Worm (Caenorhabditis elegans) whole organism, L2 larva: Measurements from ENCODE around the gene B0361.14.

Source experiments
- C34F6.9 ChIP-seq: fragments of 150-350 bp; optimal IDR thresholded peaks from 2 replicates; lab custom pipeline; 2014; ENCODE audit warnings: missing biosample characterization, missing genetic modification characterization
- R02D3.7 ChIP-seq: fragments of 150-350 bp; optimal IDR thresholded peaks from 2 replicates; lab custom pipeline; 2014; ENCODE audit warnings: missing biosample characterization, missing genetic modification characterization
- alr-1 ChIP-seq: fragments of 150-350 bp; optimal IDR thresholded peaks from 2 replicates; lab custom pipeline; 2014; ENCODE audit warnings: missing biosample characterization, missing genetic modification characterization
- ama-1 ChIP-seq: fragments of 150-350 bp; optimal IDR thresholded peaks from 2 replicates; lab custom pipeline; 2018; ENCODE audit warnings: inconsistent platforms
- ceh-82 ChIP-seq: fragments of 150-350 bp; optimal IDR thresholded peaks from 2 replicates; lab custom pipeline; 2014; ENCODE audit warnings: missing biosample characterization, missing genetic modification characterization
- crh-2 ChIP-seq: sonication (generic microtip); optimal IDR thresholded peaks from 2 replicates; lab custom pipeline; 2017; ENCODE audit warnings: missing biosample characterization, missing genetic modification characterization
- egl-27 ChIP-seq: sonication (generic microtip); optimal IDR thresholded peaks from 3 replicates; lab custom pipeline; 2017; ENCODE audit warnings: missing biosample characterization, missing genetic modification reagents, missing genetic modification characterization
- elt-3 ChIP-seq: sonication (generic microtip); optimal IDR thresholded peaks from 2 replicates; lab custom pipeline; 2017; ENCODE audit warnings: missing biosample characterization, missing genetic modification characterization
- gmeb-1 ChIP-seq: fragments of 150-350 bp; optimal IDR thresholded peaks from 2 replicates; lab custom pipeline; 2014; ENCODE audit warnings: missing biosample characterization, missing genetic modification characterization
- lin-13 ChIP-seq: fragments of 150-350 bp; optimal IDR thresholded peaks from 2 replicates; lab custom pipeline; 2014; ENCODE audit warnings: missing biosample characterization, missing genetic modification reagents, missing genetic modification characterization
- lin-39 ChIP-seq: fragments of 150-350 bp; optimal IDR thresholded peaks from 2 replicates; lab custom pipeline; 2014; ENCODE audit warnings: missing biosample characterization, missing genetic modification reagents, missing genetic modification characterization
- lsy-2 ChIP-seq, 2 experiments: fragments of 150-350 bp in 1 of 2; sonication (generic microtip) in 1 of 2; optimal IDR thresholded peaks; 2 replicates each; lab custom pipeline; 2014 to 2017; ENCODE audit warnings: missing biosample characterization in 2 of 2, missing genetic modification characterization in 2 of 2
- mab-5 ChIP-seq: fragments of 150-350 bp; optimal IDR thresholded peaks from 2 replicates; lab custom pipeline; 2014; ENCODE audit warnings: missing biosample characterization, missing genetic modification characterization
- mbf-1 ChIP-seq: sonication (generic microtip); optimal IDR thresholded peaks from 2 replicates; lab custom pipeline; 2017; ENCODE audit warnings: missing biosample characterization, missing genetic modification characterization
- mdl-1 ChIP-seq, 2 experiments: fragments of 150-350 bp in 1 of 2; sonication (generic microtip) in 1 of 2; optimal IDR thresholded peaks; 2 replicates each; lab custom pipeline; 2017; ENCODE audit warnings: missing biosample characterization in 2 of 2, missing genetic modification characterization in 2 of 2
- nhr-11 ChIP-seq: fragments of 150-350 bp; optimal IDR thresholded peaks from 2 replicates; lab custom pipeline; 2014; ENCODE audit warnings: missing biosample characterization, missing genetic modification characterization
- nhr-12 ChIP-seq: fragments of 150-350 bp; optimal IDR thresholded peaks from 2 replicates; lab custom pipeline; 2014; ENCODE audit warnings: missing biosample characterization, missing genetic modification characterization
- nhr-129 ChIP-seq: fragments of 150-350 bp; optimal IDR thresholded peaks from 2 replicates; lab custom pipeline; 2014; ENCODE audit warnings: missing biosample characterization, missing genetic modification characterization
- nhr-21 ChIP-seq: fragments of 150-350 bp; optimal IDR thresholded peaks from 2 replicates; lab custom pipeline; 2014; ENCODE audit warnings: missing biosample characterization, missing genetic modification characterization
- nhr-23 ChIP-seq: fragments of 150-350 bp; optimal IDR thresholded peaks from 2 replicates; lab custom pipeline; 2014; ENCODE audit warnings: missing biosample characterization, missing genetic modification reagents, missing genetic modification characterization
- nhr-25 ChIP-seq: fragments of 150-350 bp; sonication (generic microtip); optimal IDR thresholded peaks from 3 replicates; lab custom pipeline; 2014; ENCODE audit warnings: missing biosample characterization, missing genetic modification characterization
- nhr-77 ChIP-seq: fragments of 150-350 bp; optimal IDR thresholded peaks from 2 replicates; lab custom pipeline; 2014; ENCODE audit warnings: missing biosample characterization, missing genetic modification characterization
- peb-1 ChIP-seq: fragments of 150-350 bp; optimal IDR thresholded peaks from 2 replicates; lab custom pipeline; 2014; ENCODE audit warnings: missing biosample characterization, missing genetic modification characterization
- sem-4 ChIP-seq: fragments of 150-350 bp; optimal IDR thresholded peaks from 2 replicates; lab custom pipeline; 2014; ENCODE audit warnings: missing biosample characterization, missing genetic modification reagents, missing genetic modification characterization
- sma-9 ChIP-seq, 2 experiments: fragments of 150-350 bp in 1 of 2; sonication (generic microtip) in 1 of 2; optimal IDR thresholded peaks; 2 replicates each; lab custom pipeline; 2014 to 2016; ENCODE audit warnings: missing genetic modification characterization in 2 of 2, mild to moderate bottlenecking in 1 of 2, missing biosample characterization in 1 of 2, missing compliant biosample characterization in 1 of 2, missing genetic modification reagents in 1 of 2, moderate library complexity in 1 of 2
- snpc-4 ChIP-seq: fragments of 150-350 bp; optimal IDR thresholded peaks from 2 replicates; lab custom pipeline; 2014; ENCODE audit warnings: missing biosample characterization, missing genetic modification characterization
- unc-55 ChIP-seq: fragments of 150-350 bp; sonication (generic microtip); optimal IDR thresholded peaks from 3 replicates; lab custom pipeline; 2014; ENCODE audit warnings: missing biosample characterization, missing genetic modification reagents, missing genetic modification characterization
- unc-62 ChIP-seq: fragments of 150-350 bp; optimal IDR thresholded peaks from 2 replicates; lab custom pipeline; 2014; ENCODE audit warnings: missing biosample characterization, missing genetic modification reagents, missing genetic modification characterization
- ztf-11 ChIP-seq: sonication (generic microtip); optimal IDR thresholded peaks from 2 replicates; lab custom pipeline; 2017; ENCODE audit warnings: missing biosample characterization, missing genetic modification characterization
- ztf-4 ChIP-seq: fragments of 150-350 bp; optimal IDR thresholded peaks from 2 replicates; lab custom pipeline; 2014; ENCODE audit warnings: missing biosample characterization, missing genetic modification characterization

Gene B0361.14

DNA sequence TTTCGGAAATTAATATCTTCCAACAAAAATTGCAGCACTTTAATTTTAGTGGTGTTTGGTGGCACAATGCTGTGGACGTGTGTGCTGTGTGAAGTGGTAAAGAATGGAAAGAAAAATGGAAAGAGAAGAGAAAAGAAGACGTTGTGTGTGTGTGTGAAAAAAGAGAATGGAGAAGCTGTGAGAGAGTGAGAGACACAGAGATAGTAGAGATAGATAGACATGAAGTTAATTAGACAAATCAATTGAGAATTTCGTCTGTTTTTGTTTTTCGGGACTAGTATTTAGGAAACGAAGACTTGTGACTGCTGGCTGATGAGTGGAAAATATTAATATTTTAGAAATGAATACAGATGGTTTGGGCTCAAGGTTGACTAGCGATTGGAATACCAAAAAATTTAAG is 8.1 kb downstream of the B0361.14 start:
- TF ChIP-seq crh-2 (tag; lab: Kevin White, UChicago), result peak; percentile 34
- TF ChIP-seq mbf-1 (tag; lab: Kevin White, UChicago), result no peak
- peak in 1 of 2 experiments; percentile 34 for TF ChIP-seq lsy-2 (tag; optimal IDR thresholded peaks at IDR 0.05; lab: Kevin White, UChicago)
- TF ChIP-seq nhr-25 (tag; lab: Kevin White, UChicago), result no peak
- TF ChIP-seq R02D3.7 (tag; lab: Kevin White, UChicago), result no peak
- no peak for TF ChIP-seq sma-9 (GFP tag; optimal IDR thresholded peaks at IDR 0.05; lab: Kevin White, UChicago)
- no peak for TF ChIP-seq sma-9 (tag; optimal IDR thresholded peaks at IDR 0.05; lab: Kevin White, UChicago)
- no peak for TF ChIP-seq nhr-11 (tag; lab: Kevin White, UChicago)
- peak; percentile 20 for TF ChIP-seq unc-55 (GFP tag; lab: Kevin White, UChicago)
- peak; percentile 26 for TF ChIP-seq C34F6.9 (tag; lab: Kevin White, UChicago)

DNA sequence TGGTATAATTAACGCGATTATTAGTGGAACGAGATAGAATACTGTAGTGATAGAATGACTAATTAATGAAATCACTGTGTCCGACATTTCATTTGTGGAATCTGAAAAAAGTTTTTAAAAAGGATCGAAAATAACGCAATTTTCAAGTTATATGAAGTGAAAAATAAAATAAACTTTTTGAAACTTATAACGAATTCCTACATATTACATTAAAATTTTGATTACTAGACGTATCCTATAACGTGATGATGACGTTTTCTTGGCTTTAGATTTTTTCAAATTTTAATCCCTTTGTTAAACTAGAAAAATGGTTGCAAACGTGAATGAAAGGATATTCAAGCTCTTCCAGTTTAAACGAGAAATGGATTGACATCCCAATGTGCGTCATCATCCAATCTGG is 8.9 kb downstream of the B0361.14 start, which contains the start of gene algn-11:
Gene algn-11 (minus strand): TSS at position 101 of the 400 bp plus-strand sequence.
- TF ChIP-seq nhr-12 (tag; lab: Kevin White, UChicago), result no peak
- TF ChIP-seq nhr-23 (tag; lab: Kevin White, UChicago), result no peak
- TF ChIP-seq unc-62 (GFP tag; lab: Kevin White, UChicago), result no peak
- TF ChIP-seq crh-2 (tag; lab: Kevin White, UChicago), result no peak
- no peak for TF ChIP-seq alr-1 (tag; lab: Kevin White, UChicago)
- TF ChIP-seq nhr-25 (tag; lab: Kevin White, UChicago), result no peak
- TF ChIP-seq mab-5 (tag; lab: Kevin White, UChicago), result no peak
- no peak for TF ChIP-seq sem-4 (tag; lab: Kevin White, UChicago)
- TF ChIP-seq lsy-2 (tag; optimal IDR thresholded peaks at IDR 0.05; lab: Kevin White, UChicago), result no peak
- no peak for TF ChIP-seq nhr-77
- no peak for TF ChIP-seq elt-3 (tag; lab: Kevin White, UChicago)
- TF ChIP-seq mdl-1 (tag; optimal IDR thresholded peaks at IDR 0.05; lab: Kevin White, UChicago), result no peak
- TF ChIP-seq snpc-4 (tag; lab: Kevin White, UChicago), result no peak
- TF ChIP-seq nhr-21 (tag; lab: Kevin White, UChicago), result no peak
- no peak for TF ChIP-seq egl-27
- TF ChIP-seq lin-13 (GFP tag; lab: Kevin White, UChicago), result no peak
- no peak for TF ChIP-seq nhr-11 (tag; lab: Kevin White, UChicago)
- no peak for TF ChIP-seq peb-1
- no peak for TF ChIP-seq ama-1 (lab: Kevin White, UChicago)

DNA sequence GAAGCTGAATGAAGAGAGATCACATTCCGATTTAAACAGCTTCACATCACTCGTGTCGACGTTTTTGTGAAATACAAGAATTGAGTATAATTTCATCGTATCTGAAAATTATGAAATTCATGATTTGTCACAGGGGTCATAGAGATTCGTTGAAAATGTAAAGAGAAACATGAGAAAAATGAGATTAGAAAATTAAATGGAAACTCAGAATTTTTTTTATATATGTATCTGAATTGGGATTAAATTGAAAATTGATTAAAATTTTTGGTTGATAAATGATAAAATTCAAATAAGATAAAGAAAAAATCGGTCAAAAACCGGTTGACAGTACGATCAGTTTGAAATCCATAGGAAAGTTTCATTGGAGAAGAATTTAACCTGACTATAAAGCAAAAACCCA is 11.8 kb downstream of the B0361.14 start, which contains the start of gene ykt-6:
Gene ykt-6 (minus strand): TSS at position 101 of the 400 bp plus-strand sequence.
- no peak for TF ChIP-seq ceh-82
- no peak for TF ChIP-seq unc-55 (GFP tag; lab: Kevin White, UChicago)
- TF ChIP-seq, all 48 proteins: peak for 0

DNA sequence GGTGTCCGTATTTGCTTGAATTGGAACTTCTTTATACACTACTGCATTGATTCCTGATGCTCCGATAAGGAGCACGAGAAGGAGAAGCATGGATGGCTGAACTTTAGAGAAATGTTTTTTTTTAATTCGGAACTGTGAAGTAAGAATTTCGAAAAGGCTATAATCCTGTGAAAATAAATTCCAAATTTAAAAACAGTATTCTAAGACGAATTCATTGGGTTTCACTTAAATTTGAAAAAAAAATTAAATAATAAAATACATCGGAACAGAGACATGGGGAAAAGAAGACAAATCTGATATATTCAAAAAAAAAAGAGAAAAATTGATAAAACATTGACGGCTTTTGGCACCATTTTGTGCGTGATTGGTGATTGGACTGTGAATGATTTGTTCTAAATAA is 13.5 kb downstream of the B0361.14 start, which contains the start of gene pho-5:
Gene pho-5 (minus strand): TSS at position 101 of the 400 bp plus-strand sequence.
- TF ChIP-seq snpc-4 (tag; lab: Kevin White, UChicago) (no peak), crh-2 (tag; lab: Kevin White, UChicago) (no peak), lin-39 (tag; lab: Kevin White, UChicago) (no peak), nhr-77 (no peak), sma-9 (GFP tag; optimal IDR thresholded peaks at IDR 0.05; lab: Kevin White, UChicago) (no peak), sma-9 (tag; optimal IDR thresholded peaks at IDR 0.05; lab: Kevin White, UChicago) (no peak), nhr-23 (tag; lab: Kevin White, UChicago) (no peak), gmeb-1 (tag; lab: Kevin White, UChicago) (no peak), R02D3.7 (tag; lab: Kevin White, UChicago) (no peak), nhr-129 (tag; lab: Kevin White, UChicago) (no peak), egl-27 (no peak), ztf-4 (no peak), mbf-1 (tag; lab: Kevin White, UChicago) (no peak)

DNA sequence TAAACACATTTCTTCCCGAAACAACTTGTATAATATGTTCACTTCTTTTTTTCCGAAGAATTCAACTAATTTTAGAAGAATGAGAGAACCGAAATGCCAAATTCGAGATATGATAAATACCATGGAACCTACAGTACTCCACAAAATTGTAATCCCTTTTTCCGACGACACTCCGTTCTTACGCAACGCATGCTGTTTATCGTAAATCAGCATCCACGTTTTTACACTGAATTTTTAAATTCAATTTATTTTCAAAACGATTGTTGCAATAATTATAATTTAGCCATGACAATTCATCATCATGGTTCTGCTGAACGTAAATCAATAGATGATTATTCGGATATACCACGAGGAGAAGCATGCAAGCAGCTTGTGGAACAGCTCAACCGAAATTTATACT is 18.2 kb downstream of the B0361.14 start, which contains the start of gene B0361.3:
Gene B0361.3 (plus strand): TSS at position 284 of the 400 bp plus-strand sequence.
- TF ChIP-seq lsy-2 (tag; optimal IDR thresholded peaks at IDR 0.05; lab: Kevin White, UChicago), result peak in 1 of 2 experiments; percentile 68
- TF ChIP-seq lin-39 (tag; lab: Kevin White, UChicago), result no peak
- TF ChIP-seq unc-55 (GFP tag; lab: Kevin White, UChicago), result peak; percentile 4
- TF ChIP-seq ztf-11 (tag; lab: Kevin White, UChicago), result no peak
- TF ChIP-seq crh-2 (tag; lab: Kevin White, UChicago), result peak; percentile 51
- TF ChIP-seq, all 48 proteins: peak for 3
